Worm (Caenorhabditis elegans): ENCODE results near the gene C16C10.4.

The C16C10.4 gene

DNA sequence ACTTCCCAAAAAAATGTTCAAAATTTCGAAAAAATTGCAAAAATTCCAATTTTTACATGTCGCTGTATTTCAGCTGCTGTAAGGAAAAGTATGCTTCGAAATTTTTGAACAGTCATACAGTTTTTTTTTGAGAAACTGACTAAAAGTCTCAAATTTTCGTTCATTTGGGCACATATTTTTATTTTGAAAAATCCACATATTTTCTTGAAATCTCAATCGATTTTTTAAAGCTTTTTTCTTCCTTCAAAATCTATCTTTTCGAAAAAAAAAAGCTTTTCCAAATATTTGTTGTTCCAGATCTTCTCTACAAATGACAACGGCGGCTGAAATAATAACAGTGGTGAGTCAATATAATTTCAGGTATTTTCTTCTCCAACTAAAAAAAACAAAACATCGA is 25.9 kb downstream of the C16C10.4 start, which contains the start of gene asd-1:
Gene asd-1, plus strand, starts transcription at position 298 of the 397 bp plus-strand sequence.
- no peak for TF ChIP-seq vab-15 (tag; optimal IDR thresholded peaks at IDR 0.05)
- no peak for TF ChIP-seq nhr-90 (tag; optimal IDR thresholded peaks at IDR 0.05; ENCODE audit: poor library complexity)
- no peak for TF ChIP-seq lsy-2 (tag; optimal IDR thresholded peaks at IDR 0.05)
- no peak for TF ChIP-seq nhr-11 (tag; optimal IDR thresholded peaks at IDR 0.05)
- no peak for TF ChIP-seq lin-15B (tag; optimal IDR thresholded peaks at IDR 0.05)
- no peak for TF ChIP-seq irx-1 (tag; optimal IDR thresholded peaks at IDR 0.05)
- no peak for TF ChIP-seq xbp-1 (tag; optimal IDR thresholded peaks at IDR 0.05)
- TF ChIP-seq lin-35 (GFP tag; optimal IDR thresholded peaks at IDR 0.05) = no peak

DNA sequence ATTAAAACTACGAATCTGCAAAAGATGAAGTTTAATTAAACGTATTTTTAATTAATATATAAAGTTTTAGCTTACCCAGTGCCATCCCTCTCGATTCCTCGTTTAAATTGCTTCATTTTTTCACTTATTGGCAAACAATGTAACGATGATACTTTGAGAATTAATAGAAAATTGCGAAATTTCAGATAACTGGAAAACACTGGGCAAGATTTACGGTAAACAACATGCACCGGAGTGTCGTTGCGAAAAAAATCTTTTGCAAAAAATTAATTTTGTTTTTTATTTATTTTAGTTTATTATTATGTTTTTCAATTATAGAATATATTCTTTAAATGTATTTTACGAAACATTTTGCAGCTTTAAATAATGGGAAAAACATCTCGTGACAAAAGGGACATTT is 32.9 kb downstream of the C16C10.4 start, which contains the start of the genes pelo-1 and R74.7:
Gene pelo-1, minus strand, starts transcription at position 151 of the 400 bp plus-strand sequence.
Gene R74.7, plus strand, starts transcription at position 358 of the 400 bp plus-strand sequence.
- TF ChIP-seq F16B12.6 (tag; optimal IDR thresholded peaks at IDR 0.05) = no peak
- no peak for TF ChIP-seq rnt-1 (tag; optimal IDR thresholded peaks at IDR 0.05)
- TF ChIP-seq pag-3 (tag; optimal IDR thresholded peaks at IDR 0.05; ENCODE audit: borderline replicate concordance, insufficient read depth) = no peak
- TF ChIP-seq jun-1 (tag; optimal IDR thresholded peaks at IDR 0.05) = no peak
- no peak for TF ChIP-seq nhr-28 (tag; optimal IDR thresholded peaks at IDR 0.05)
- TF ChIP-seq snu-23 (GFP tag; optimal IDR thresholded peaks at IDR 0.05) = peak; percentile 18
- TF ChIP-seq elt-2 (tag; optimal IDR thresholded peaks at IDR 0.05) = no peak
- peak; percentile 19 to 33 for TF ChIP-seq efl-1 (optimal IDR thresholded peaks at IDR 0.05)
- TF ChIP-seq efl-1 (GFP tag; optimal IDR thresholded peaks at IDR 0.05 in 1 of 2) = peak in 1 of 2 experiments; percentile 25
- peak in 1 of 2 experiments; percentile 66 for TF ChIP-seq lsy-2 (tag; optimal IDR thresholded peaks at IDR 0.05)
- peak; percentile 36 for TF ChIP-seq lin-14 (GFP tag; optimal IDR thresholded peaks at IDR 0.05)
- TF ChIP-seq hpl-2 (GFP tag; optimal IDR thresholded peaks at IDR 0.05) = no peak
- no peak for TF ChIP-seq nhr-12 (tag; optimal IDR thresholded peaks at IDR 0.05)
- TF ChIP-seq skn-1 (tag; optimal IDR thresholded peaks at IDR 0.05) = peak; percentile 79
- no peak for TF ChIP-seq egl-27 (tag; optimal IDR thresholded peaks at IDR 0.05)
- TF ChIP-seq nhr-19 (GFP tag; conservative IDR thresholded peaks at IDR 0.05) = no peak
- no peak for TF ChIP-seq Y116A8C.19 (tag; optimal IDR thresholded peaks at IDR 0.05; ENCODE audit: borderline replicate concordance)
- TF ChIP-seq unc-62 (GFP tag; optimal IDR thresholded peaks at IDR 0.05) = no peak
- TF ChIP-seq ceh-88 (GFP tag; IDR thresholded peaks at IDR 0.05) = no peak
- no peak for TF ChIP-seq tbx-2 (tag; optimal IDR thresholded peaks at IDR 0.05)
- TF ChIP-seq mep-1 (tag; optimal IDR thresholded peaks at IDR 0.05) = peak; percentile 36
- peak in 1 of 2 experiments; percentile 47 for TF ChIP-seq lin-35 (GFP tag; optimal IDR thresholded peaks at IDR 0.05)
- TF ChIP-seq zag-1 (tag; optimal IDR thresholded peaks at IDR 0.05) = no peak
- no peak for TF ChIP-seq ztf-4 (tag; optimal IDR thresholded peaks at IDR 0.05)
- TF ChIP-seq nhr-20 (tag; optimal IDR thresholded peaks at IDR 0.05) = peak; percentile 1
- TF ChIP-seq hlh-17 (GFP tag; optimal IDR thresholded peaks at IDR 0.05; ENCODE audit: borderline replicate concordance) = no peak
- TF ChIP-seq ceh-8 (GFP tag; optimal IDR thresholded peaks at IDR 0.05) = no peak
- TF ChIP-seq fkh-4 (tag; optimal IDR thresholded peaks at IDR 0.05; ENCODE audit: borderline replicate concordance) = no peak
- TF ChIP-seq lin-15B (tag; optimal IDR thresholded peaks at IDR 0.05) = peak; percentile 21
- peak; percentile 8 for TF ChIP-seq lin-39 (tag; optimal IDR thresholded peaks at IDR 0.05)
- TF ChIP-seq fkh-8 (tag; optimal IDR thresholded peaks at IDR 0.05) = peak; percentile 36
- TF ChIP-seq xbp-1 (tag; optimal IDR thresholded peaks at IDR 0.05) = no peak
- no peak for TF ChIP-seq nhr-85 (tag)
- TF ChIP-seq fkh-10 (GFP tag; optimal IDR thresholded peaks at IDR 0.05) = no peak
- no peak for TF ChIP-seq tlp-1 (tag; optimal IDR thresholded peaks at IDR 0.05)
- TF ChIP-seq C16A3.4 (tag; optimal IDR thresholded peaks at IDR 0.05) = no peak
- TF ChIP-seq sup-37 (GFP tag; optimal IDR thresholded peaks at IDR 0.05) = no peak
- peak; percentile 2 for TF ChIP-seq swsn-7 (tag; optimal IDR thresholded peaks at IDR 0.05)
- peak; percentile 38 for TF ChIP-seq nhr-47 (tag; optimal IDR thresholded peaks at IDR 0.05)
- no peak for TF ChIP-seq unc-86 (tag; optimal IDR thresholded peaks at IDR 0.05)
- no peak for TF ChIP-seq unc-130 (tag; optimal IDR thresholded peaks at IDR 0.05)
- TF ChIP-seq ceh-82 (tag; optimal IDR thresholded peaks at IDR 0.05) = peak in 2 of 3 experiments; percentile 11 to 38
- no peak for TF ChIP-seq ceh-63 (GFP tag; optimal IDR thresholded peaks at IDR 0.05)
- TF ChIP-seq vab-15 (tag; optimal IDR thresholded peaks at IDR 0.05) = no peak
- no peak for TF ChIP-seq irx-1 (tag; optimal IDR thresholded peaks at IDR 0.05)
- TF ChIP-seq elt-3 (tag; optimal IDR thresholded peaks at IDR 0.05) = no peak
- TF ChIP-seq C04F5.9 (tag; optimal IDR thresholded peaks at IDR 0.05) = no peak
- no peak for TF ChIP-seq nhr-76 (tag; optimal IDR thresholded peaks at IDR 0.05)
- peak; percentile 29 for TF ChIP-seq blmp-1 (tag; optimal IDR thresholded peaks at IDR 0.05)

Data from whole organism, L1 larva.